Worm (Caenorhabditis elegans): ENCODE data around the gene sri-28.

sri-28 gene

ce11 chrII:3048378-3048777 lies at the start of gene sri-28:
TSS of gene sri-28 (plus strand) at chrII:3048678.
- no peak for TF ChIP-seq pes-1 (GFP tag; IDR thresholded peaks at IDR 0.05)
- no peak for TF ChIP-seq ets-7 (tag; optimal IDR thresholded peaks at IDR 0.05)
- no peak for TF ChIP-seq ceh-13 (GFP tag; optimal IDR thresholded peaks at IDR 0.05)
- TF ChIP-seq sea-1 (GFP tag; conservative IDR thresholded peaks at IDR 0.05) = no peak
- TF ChIP-seq hnd-1 (tag; optimal IDR thresholded peaks at IDR 0.05) = no peak
- no peak for TF ChIP-seq ceh-36 (tag; optimal IDR thresholded peaks at IDR 0.05)
- TF ChIP-seq tra-4 (tag; optimal IDR thresholded peaks at IDR 0.05) = no peak

- TF ChIP-seq flt-1 (GFP tag; IDR thresholded peaks at IDR 0.05) (no peak), sea-1 (GFP tag; conservative IDR thresholded peaks at IDR 0.05) (0 out of 2 replicates have a peak, but pooled peaks have one; percentile 48), ama-1 (optimal IDR thresholded peaks at IDR 0.05) (peak; percentile 23), F13C5.2 (tag; optimal IDR thresholded peaks at IDR 0.05) (no peak), scrt-1 (GFP tag; IDR thresholded peaks at IDR 0.05) (peak; percentile 68)
Observed at ce11 chrII:3000535-3001264, 47.8 kb upstream of the sri-28 start, which contains the start of gene lido-9. TSS of gene lido-9 (plus strand) at chrII:3000768.

ce11 chrII:3002211-3002610 lies 46.3 kb upstream of the sri-28 start, which contains the start of gene lido-10:
TSS of gene lido-10 (plus strand) at chrII:3002511.
- TF ChIP-seq F13C5.2 (tag; optimal IDR thresholded peaks at IDR 0.05) = no peak

ce11 chrII:3003667-3004066 lies 44.8 kb upstream of the sri-28 start, which contains the start of gene lido-11:
TSS of gene lido-11 (plus strand) at chrII:3003967.
- TF ChIP-seq pes-1 (GFP tag; IDR thresholded peaks at IDR 0.05) = no peak
- no peak for TF ChIP-seq flt-1 (GFP tag; IDR thresholded peaks at IDR 0.05)
- TF ChIP-seq tbx-37 (GFP tag; conservative IDR thresholded peaks at IDR 0.05) = no peak
- no peak for TF ChIP-seq tra-4 (tag; optimal IDR thresholded peaks at IDR 0.05)
- TF ChIP-seq ets-7 (tag; optimal IDR thresholded peaks at IDR 0.05) = no peak
- no peak for TF ChIP-seq tbx-11 (GFP tag; IDR thresholded peaks at IDR 0.05)
- no peak for TF ChIP-seq B0310.2 (tag; optimal IDR thresholded peaks at IDR 0.05)
- no peak for TF ChIP-seq ceh-13 (GFP tag; optimal IDR thresholded peaks at IDR 0.05)
- no peak for TF ChIP-seq sea-1 (GFP tag; conservative IDR thresholded peaks at IDR 0.05)
- no peak for TF ChIP-seq hnd-1 (tag; optimal IDR thresholded peaks at IDR 0.05)

- TF ChIP-seq hnd-1 (tag; optimal IDR thresholded peaks at IDR 0.05) = no peak
- TF ChIP-seq aly-1 (tag; optimal IDR thresholded peaks at IDR 0.05) = no peak
- no peak for TF ChIP-seq B0310.2 (tag; optimal IDR thresholded peaks at IDR 0.05)
- no peak for TF ChIP-seq ceh-13 (GFP tag; optimal IDR thresholded peaks at IDR 0.05)
- no peak for TF ChIP-seq F13C5.2 (tag; optimal IDR thresholded peaks at IDR 0.05)
- TF ChIP-seq ceh-36 (tag; optimal IDR thresholded peaks at IDR 0.05) = no peak
- TF ChIP-seq flt-1 (GFP tag; IDR thresholded peaks at IDR 0.05) = no peak
- no peak for TF ChIP-seq hmbx-1 (tag; optimal IDR thresholded peaks at IDR 0.05)
- TF ChIP-seq scrt-1 (GFP tag; IDR thresholded peaks at IDR 0.05) = no peak
- no peak for TF ChIP-seq tra-4 (tag; optimal IDR thresholded peaks at IDR 0.05)
- TF ChIP-seq tbx-11 (GFP tag; IDR thresholded peaks at IDR 0.05) = no peak
Observed at ce11 chrII:3005499-3005898, 43.0 kb upstream of the sri-28 start, which contains the start of gene lido-12. TSS of gene lido-12 (plus strand) at chrII:3005799.

ce11 chrII:3008400-3008799 lies 40.1 kb upstream of the sri-28 start, which contains the start of gene sdz-5:
TSS of gene sdz-5 (plus strand) at chrII:3008700.
- no peak for TF ChIP-seq hmbx-1 (tag; optimal IDR thresholded peaks at IDR 0.05)
- no peak for TF ChIP-seq ama-1 (optimal IDR thresholded peaks at IDR 0.05)
- no peak for TF ChIP-seq B0310.2 (tag; optimal IDR thresholded peaks at IDR 0.05)
- no peak for TF ChIP-seq hmg-4 (GFP tag; optimal IDR thresholded peaks at IDR 0.05)
- TF ChIP-seq ceh-13 (GFP tag; optimal IDR thresholded peaks at IDR 0.05) = no peak
- TF ChIP-seq sea-1 (GFP tag; conservative IDR thresholded peaks at IDR 0.05) = no peak
- no peak for TF ChIP-seq tbx-37 (GFP tag; conservative IDR thresholded peaks at IDR 0.05)
- no peak for TF ChIP-seq flt-1 (GFP tag; IDR thresholded peaks at IDR 0.05)
- no peak for TF ChIP-seq tra-4 (tag; optimal IDR thresholded peaks at IDR 0.05)
- no peak for TF ChIP-seq scrt-1 (GFP tag; IDR thresholded peaks at IDR 0.05)
- TF ChIP-seq aly-1 (tag; optimal IDR thresholded peaks at IDR 0.05) = no peak
- no peak for TF ChIP-seq tbx-11 (GFP tag; IDR thresholded peaks at IDR 0.05)
- TF ChIP-seq pes-1 (GFP tag; IDR thresholded peaks at IDR 0.05) = no peak

ce11 chrII:3012133-3012532 lies 36.3 kb upstream of the sri-28 start, which contains the start of gene C41H7.9:
TSS of gene C41H7.9 (minus strand) at chrII:3012233.
- TF ChIP-seq flt-1 (GFP tag; IDR thresholded peaks at IDR 0.05) (no peak), F13C5.2 (tag; optimal IDR thresholded peaks at IDR 0.05) (no peak)

- TF ChIP-seq flt-1 (GFP tag; IDR thresholded peaks at IDR 0.05) (no peak), ceh-13 (GFP tag; optimal IDR thresholded peaks at IDR 0.05) (no peak), pes-1 (GFP tag; IDR thresholded peaks at IDR 0.05) (no peak), tbx-37 (GFP tag; conservative IDR thresholded peaks at IDR 0.05) (no peak), tra-4 (tag; optimal IDR thresholded peaks at IDR 0.05) (no peak), aly-1 (tag; optimal IDR thresholded peaks at IDR 0.05) (no peak), scrt-1 (GFP tag; IDR thresholded peaks at IDR 0.05) (no peak), hmg-4 (GFP tag; optimal IDR thresholded peaks at IDR 0.05) (no peak), ets-7 (tag; optimal IDR thresholded peaks at IDR 0.05) (no peak), hnd-1 (tag; optimal IDR thresholded peaks at IDR 0.05) (no peak)
Observed at ce11 chrII:3014196-3014849, 34.2 kb upstream of the sri-28 start, which contains the start of gene C41H7.2. TSS of gene C41H7.2 (plus strand) at chrII:3014817.
